Fruit fly (Drosophila melanogaster): ENCODE results near the gene PGRP-LE.

DNA sequence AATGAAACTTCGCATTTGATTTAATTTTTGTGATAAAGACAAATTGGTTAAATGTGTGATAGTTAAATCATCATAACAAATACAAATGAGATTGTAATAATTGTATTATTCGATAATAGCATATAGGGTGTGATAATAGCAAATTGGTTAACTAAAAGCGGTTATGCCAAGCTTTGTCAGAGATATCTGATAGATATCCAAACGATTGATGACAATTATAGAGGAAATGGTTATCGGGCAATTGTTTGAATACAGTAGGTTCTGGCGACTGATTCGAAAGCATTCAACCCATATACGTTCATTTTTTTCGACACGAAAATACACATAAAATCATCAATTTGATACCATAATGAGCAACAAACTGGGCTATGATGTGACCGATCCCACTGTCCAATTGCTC lies 5.6 kb upstream of the PGRP-LE start, which contains the start of gene CG8509:
- no peak for TF ChIP-seq HLH106 (tag; optimal IDR thresholded peaks at IDR 0.05)
- no peak for TF ChIP-seq CG32264 (GFP tag; optimal IDR thresholded peaks at IDR 0.05)
- TF ChIP-seq psq (GFP tag; optimal IDR thresholded peaks at IDR 0.05): no peak
- no peak for TF ChIP-seq Hr78 (GFP tag; optimal IDR thresholded peaks at IDR 0.05)
- TF ChIP-seq CrebA (GFP tag; optimal IDR thresholded peaks at IDR 0.05; ENCODE audit: borderline replicate concordance): no peak
- no peak for TF ChIP-seq Jra (GFP tag; optimal IDR thresholded peaks at IDR 0.05)
- TF ChIP-seq ey (GFP tag; optimal IDR thresholded peaks at IDR 0.05): no peak
- TF ChIP-seq dmrt93B (GFP tag; optimal IDR thresholded peaks at IDR 0.05): no peak
- no peak for TF ChIP-seq Dfd (GFP tag; optimal IDR thresholded peaks at IDR 0.05)
- no peak for TF ChIP-seq rgr (GFP tag; optimal IDR thresholded peaks at IDR 0.05)
